Fruit fly (Drosophila melanogaster) whole organism, embryonic: ENCODE data around the gene CG18473.
A peak's percentile ranks its signal among the peaks of the same experiment; 100 is the strongest.

ENCODE experiments used
- Atf6 ChIP-seq: fragments of 200-800 bp; sonication (Bioruptor generic); IDR thresholded peaks from 2 replicates; pipeline ENCODE4 v1.3.6; 2022; ENCODE audit warnings: missing biosample characterization, missing genetic modification characterization
- CG1024 ChIP-seq: fragments of 200-800 bp; sonication (Bioruptor generic); IDR thresholded peaks from 2 replicates; pipeline ENCODE4 v1.3.6; 2022; ENCODE audit warnings: missing biosample characterization, missing genetic modification characterization
- CG13287 ChIP-seq: fragments of 200-800 bp; sonication (Bioruptor generic); IDR thresholded peaks from 2 replicates; pipeline ENCODE4 v1.3.6; 2022; ENCODE audit warnings: missing biosample characterization, missing genetic modification characterization; ENCODE audit not compliant: partially characterized antibody
- CG15601 ChIP-seq: fragments of 200-800 bp; sonication (Bioruptor generic); optimal IDR thresholded peaks from 3 replicates; lab custom pipeline; 2019; ENCODE audit warnings: missing biosample characterization, mild to moderate bottlenecking, missing genetic modification characterization, moderate library complexity
- CG17186 ChIP-seq: fragments of 200-800 bp; sonication (Bioruptor generic); optimal IDR thresholded peaks from 3 replicates; lab custom pipeline; 2017; ENCODE audit warnings: missing biosample characterization, missing genetic modification reagents, missing genetic modification characterization
- CG17359 ChIP-seq: fragments of 200-800 bp; sonication (Bioruptor generic); optimal IDR thresholded peaks from 3 replicates; lab custom pipeline; 2018; ENCODE audit warnings: missing biosample characterization, mild to moderate bottlenecking, missing genetic modification characterization, moderate library complexity
- CG17361 ChIP-seq: fragments of 200-800 bp; sonication (Bioruptor generic); IDR thresholded peaks from 3 replicates; pipeline ENCODE4 v1.3.6; 2022; ENCODE audit warnings: missing biosample characterization, missing genetic modification characterization
- CG17829 ChIP-seq: fragments of 200-800 bp; optimal IDR thresholded peaks from 2 replicates; lab custom pipeline; 2019; ENCODE audit warnings: missing biosample characterization, mild to moderate bottlenecking, missing genetic modification characterization, moderate library complexity
- CG2116 ChIP-seq: fragments of 200-800 bp; sonication (Bioruptor generic); optimal IDR thresholded peaks from 3 replicates; lab custom pipeline; 2018; ENCODE audit warnings: missing biosample characterization, mild to moderate bottlenecking, missing genetic modification characterization
- CG3847 ChIP-seq: fragments of 200-800 bp; sonication (Bioruptor generic); IDR thresholded peaks from 2 replicates; pipeline ENCODE4 v1.3.6; 2022; ENCODE audit warnings: missing biosample characterization, missing genetic modification characterization
- CG6854 ChIP-seq: fragments of 200-800 bp; sonication (Bioruptor generic); optimal IDR thresholded peaks from 3 replicates; lab custom pipeline; 2017; ENCODE audit warnings: missing biosample characterization, mild to moderate bottlenecking, missing genetic modification characterization
- CG8290 ChIP-seq, 3 experiments: fragments of 200-800 bp; sonication (Bioruptor generic); optimal IDR thresholded peaks; 2 replicates each; lab custom pipeline; 2016 to 2019; ENCODE audit warnings: missing biosample characterization in 3 of 3, missing genetic modification characterization in 3 of 3, mild to moderate bottlenecking in 2 of 3, moderate library complexity in 1 of 3
- CG8388 ChIP-seq: fragments of 200-800 bp; sonication (Bioruptor generic); optimal IDR thresholded peaks from 2 replicates; lab custom pipeline; 2019; ENCODE audit warnings: missing biosample characterization, mild to moderate bottlenecking, missing genetic modification characterization, moderate library complexity
- CG9797 ChIP-seq: fragments of 200-800 bp; sonication (Bioruptor generic); optimal IDR thresholded peaks from 3 replicates; lab custom pipeline; 2018; ENCODE audit warnings: missing biosample characterization, mild to moderate bottlenecking, missing genetic modification characterization
- Deaf1 ChIP-seq: fragments of 200-800 bp; optimal IDR thresholded peaks from 3 replicates; lab custom pipeline; 2019; ENCODE audit warnings: missing biosample characterization, mild to moderate bottlenecking, missing genetic modification characterization, moderate library complexity
- Dp ChIP-seq: fragments of 200-800 bp; sonication (Bioruptor generic); optimal IDR thresholded peaks from 2 replicates; lab custom pipeline; 2018; ENCODE audit warnings: missing biosample characterization, mild to moderate bottlenecking, missing genetic modification characterization, moderate library complexity
- Dref ChIP-seq: fragments of 200-800 bp; sonication (Bioruptor generic); IDR thresholded peaks from 2 replicates; pipeline ENCODE4 v1.3.6; 2022; ENCODE audit warnings: missing biosample characterization, missing genetic modification characterization
- E2f1 ChIP-seq: fragments of 200-800 bp; sonication (Bioruptor generic); IDR thresholded peaks from 2 replicates; pipeline ENCODE4 v1.3.6; 2022; ENCODE audit warnings: missing biosample characterization, missing genetic modification characterization
- Eip74EF ChIP-seq, 2 experiments: fragments of 200-800 bp in 1 of 2; fragments of >200 bp in 1 of 2; sonication (Bioruptor generic) in 1 of 2; optimal IDR thresholded peaks; 2 replicates each; lab custom pipeline; 2017 to 2019; ENCODE audit warnings: missing biosample characterization in 2 of 2, missing genetic modification characterization in 2 of 2, mild to moderate bottlenecking in 1 of 2, moderate library complexity in 1 of 2
- Ets65A ChIP-seq: fragments of 200-800 bp; sonication (Bioruptor generic); peaks from one replicate; lab custom pipeline; 2016; ENCODE audit warnings: missing biosample characterization, missing genetic modification characterization
- Ets97D ChIP-seq: fragments of 200-800 bp; sonication (Bioruptor generic); optimal IDR thresholded peaks from 3 replicates; lab custom pipeline; 2016; ENCODE audit warnings: missing biosample characterization, missing genetic modification characterization
- Fer2 ChIP-seq: fragments of 200-800 bp; sonication (Bioruptor generic); optimal IDR thresholded peaks from 2 replicates; lab custom pipeline; 2018; ENCODE audit warnings: missing biosample characterization, mild to moderate bottlenecking, missing genetic modification characterization, moderate library complexity
- GATAe ChIP-seq: fragments of 200-800 bp; sonication (Bioruptor generic); conservative IDR thresholded peaks from 2 replicates; pipeline ENCODE4 v1.3.6; 2022; ENCODE audit warnings: missing biosample characterization, missing genetic modification characterization
- Gsc ChIP-seq: fragments of 200-800 bp; sonication (Bioruptor generic); IDR thresholded peaks from 2 replicates; pipeline ENCODE4 v1.3.6; 2022; ENCODE audit warnings: missing biosample characterization, missing genetic modification characterization
- HmgD ChIP-seq: fragments of 200-800 bp; sonication (Bioruptor generic); optimal IDR thresholded peaks from 3 replicates; lab custom pipeline; 2016; ENCODE audit warnings: missing biosample characterization, missing genetic modification characterization
- NFAT ChIP-seq: fragments of 200-800 bp; sonication (Bioruptor generic); IDR thresholded peaks from 2 replicates; pipeline ENCODE4 v1.3.6; 2022; ENCODE audit warnings: missing biosample characterization, missing genetic modification characterization
- Opbp ChIP-seq: fragments of 200-800 bp; sonication (Bioruptor generic); IDR thresholded peaks from 3 replicates; pipeline ENCODE4 v1.3.6; 2022; ENCODE audit warnings: missing biosample characterization, missing genetic modification characterization; ENCODE audit not compliant: partially characterized antibody
- Sry-δ ChIP-seq: fragments of 200-800 bp; sonication (Bioruptor generic); optimal IDR thresholded peaks from 2 replicates; lab custom pipeline; 2016; ENCODE audit warnings: missing biosample characterization, missing genetic modification characterization
- Trl ChIP-seq, 3 experiments: fragments of >200 bp in 2 of 3; fragments of 200-800 bp in 1 of 3; sonication (Bioruptor generic) in 1 of 3; optimal IDR thresholded peaks; 2 replicates in 1 of 3; 3 replicates in 2 of 3; lab custom pipeline; 2016 to 2017; ENCODE audit warnings: missing biosample characterization in 1 of 3, missing genetic modification characterization in 1 of 3
- bab2 ChIP-seq: fragments of 200-800 bp; sonication (Bioruptor generic); optimal IDR thresholded peaks from 2 replicates; lab custom pipeline; 2016; ENCODE audit warnings: missing biosample characterization, missing genetic modification characterization
- cad ChIP-seq: fragments of >200 bp; optimal IDR thresholded peaks from 2 replicates; lab custom pipeline; 2017; ENCODE audit warnings: missing biosample characterization, missing genetic modification characterization
- cato ChIP-seq: fragments of 200-800 bp; sonication (Bioruptor generic); optimal IDR thresholded peaks from 2 replicates; lab custom pipeline; 2016; ENCODE audit warnings: missing biosample characterization, missing genetic modification characterization, borderline replicate concordance
- gem ChIP-seq: fragments of 200-800 bp; sonication (Bioruptor generic); optimal IDR thresholded peaks from 2 replicates; lab custom pipeline; 2019; ENCODE audit warnings: missing biosample characterization, mild to moderate bottlenecking, missing genetic modification characterization, moderate library complexity
- gro ChIP-seq: fragments of 200-800 bp; sonication (Bioruptor generic); optimal IDR thresholded peaks from 2 replicates; lab custom pipeline; 2016; ENCODE audit warnings: missing biosample characterization, missing genetic modification characterization
- gsb-n ChIP-seq: fragments of 200-800 bp; sonication (Bioruptor generic); optimal IDR thresholded peaks from 3 replicates; lab custom pipeline; 2018; ENCODE audit warnings: missing biosample characterization, mild to moderate bottlenecking, missing genetic modification characterization
- kni ChIP-seq: fragments of 200-800 bp; sonication (Bioruptor generic); optimal IDR thresholded peaks from 3 replicates; lab custom pipeline; 2017; ENCODE audit warnings: mild to moderate bottlenecking, missing biosample characterization, missing genetic modification reagents, missing genetic modification characterization
- knrl ChIP-seq: fragments of 200-800 bp; sonication (Bioruptor generic); IDR thresholded peaks from 3 replicates; pipeline ENCODE4 v1.3.6; 2022; ENCODE audit warnings: missing biosample characterization, missing genetic modification characterization; ENCODE audit not compliant: partially characterized antibody
- nmo ChIP-seq: fragments of 200-800 bp; sonication (Bioruptor generic); optimal IDR thresholded peaks from 2 replicates; lab custom pipeline; 2018; ENCODE audit warnings: missing biosample characterization, mild to moderate bottlenecking, missing genetic modification characterization, moderate library complexity
- nom ChIP-seq: fragments of 200-800 bp; sonication (Bioruptor generic); optimal IDR thresholded peaks from 2 replicates; lab custom pipeline; 2017; ENCODE audit warnings: missing biosample characterization, missing genetic modification characterization, mild to moderate bottlenecking, moderate library complexity, missing genetic modification reagents
- onecut ChIP-seq: fragments of 200-800 bp; sonication (Bioruptor generic); IDR thresholded peaks from 2 replicates; pipeline ENCODE4 v1.3.6; 2022; ENCODE audit warnings: missing biosample characterization, missing genetic modification characterization
- phol ChIP-seq: fragments of 200-800 bp; sonication (Bioruptor generic); optimal IDR thresholded peaks from 3 replicates; lab custom pipeline; 2018; ENCODE audit warnings: missing biosample characterization, mild to moderate bottlenecking, missing genetic modification characterization, moderate library complexity
- pita ChIP-seq: fragments of 200-800 bp; sonication (Bioruptor generic); optimal IDR thresholded peaks from 2 replicates; lab custom pipeline; 2017; ENCODE audit warnings: missing biosample characterization, mild to moderate bottlenecking, missing genetic modification characterization
- prd ChIP-seq, 3 experiments: fragments of >200 bp in 2 of 3; fragments of 200-800 bp in 1 of 3; sonication (Bioruptor generic) in 1 of 3; optimal IDR thresholded peaks in 2 of 3; IDR thresholded peaks in 1 of 3; 2 replicates in 2 of 3; 3 replicates in 1 of 3; pipeline versions ENCODE4 v1.3.6 to Lab custom; 2017 to 2022; ENCODE audit warnings: missing biosample characterization in 1 of 3, missing genetic modification characterization in 1 of 3
- pzg ChIP-seq: fragments of 200-800 bp; sonication (Bioruptor generic); optimal IDR thresholded peaks from 3 replicates; lab custom pipeline; 2018; ENCODE audit warnings: missing biosample characterization, mild to moderate bottlenecking, missing genetic modification characterization, moderate library complexity
- slbo ChIP-seq: fragments of 200-800 bp; sonication (Bioruptor generic); IDR thresholded peaks from 2 replicates; pipeline ENCODE4 v1.3.6; 2022; ENCODE audit warnings: missing biosample characterization, missing genetic modification characterization
- so ChIP-seq: fragments of 200-800 bp; sonication (Bioruptor generic); IDR thresholded peaks from 3 replicates; pipeline ENCODE4 v1.3.6; 2022; ENCODE audit warnings: missing biosample characterization, missing genetic modification characterization
- stwl ChIP-seq: fragments of 200-800 bp; sonication (Bioruptor generic); optimal IDR thresholded peaks from 3 replicates; lab custom pipeline; 2018; ENCODE audit warnings: missing biosample characterization, mild to moderate bottlenecking, missing genetic modification characterization, moderate library complexity
- tap ChIP-seq: fragments of 200-800 bp; optimal IDR thresholded peaks from 3 replicates; lab custom pipeline; 2019; ENCODE audit warnings: missing biosample characterization, mild to moderate bottlenecking, missing genetic modification characterization, moderate library complexity
- yki ChIP-seq: fragments of >200 bp; optimal IDR thresholded peaks from 3 replicates; lab custom pipeline; 2018

Gene CG18473

dm6 chr3R:9328812-9329211 lies 34.3 kb upstream of the CG18473 start (continued):
- TF ChIP-seq prd (optimal IDR thresholded peaks at IDR 0.05; lab: Kevin White, UChicago), result no peak
- TF ChIP-seq prd (GFP tag; IDR thresholded peaks at IDR 0.05; lab: Robert Waterston, UW), result peak; percentile 65; the same call in 2 of the 3 replicates
- TF ChIP-seq Dref (GFP tag; lab: Robert Waterston, UW), result peak; percentile 36; the same call in 1 of the 2 replicates
- TF ChIP-seq pita (GFP tag; lab: Kevin White, UChicago), result peak; percentile 4
- peak; percentile 24; the same call in 1 of the 2 replicates for TF ChIP-seq slbo (GFP tag; lab: Robert Waterston, UW)
- TF ChIP-seq Dp (GFP tag; lab: Kevin White, UChicago), result peak; percentile 87
- TF ChIP-seq CG2116 (GFP tag; lab: Kevin White, UChicago), result peak; percentile 14
- TF ChIP-seq HmgD (GFP tag; lab: Kevin White, UChicago), result peak; percentile 80
- TF ChIP-seq Fer2, result no peak
- TF ChIP-seq Ets97D, result peak; percentile 54
- no peak for TF ChIP-seq Gsc (GFP tag; lab: Robert Waterston, UW)
- peak; percentile 82 for TF ChIP-seq stwl (tag; lab: Kevin White, UChicago)
- TF ChIP-seq kni (GFP tag; lab: Kevin White, UChicago), result no peak
- no peak for TF ChIP-seq gro
- peak; percentile 17 for TF ChIP-seq yki (lab: Kevin White, UChicago)
- TF ChIP-seq CG17829 (tag; lab: Kevin White, UChicago), result peak; percentile 11
- no peak for TF ChIP-seq so (GFP tag; lab: Robert Waterston, UW)
- TF ChIP-seq CG9797 (GFP tag; lab: Kevin White, UChicago), result no peak
- peak; percentile 65; the same call in 2 of the 3 replicates for TF ChIP-seq Opbp (GFP tag; lab: Robert Waterston, UW)
- TF ChIP-seq CG13287, result peak; percentile 11; the same call in 1 of the 2 replicates
- TF ChIP-seq Trl (optimal IDR thresholded peaks at IDR 0.05; lab: Kevin White, UChicago), result no peak
- TF ChIP-seq Trl (GFP tag; optimal IDR thresholded peaks at IDR 0.05; lab: Kevin White, UChicago), result no peak
- no peak for TF ChIP-seq onecut (GFP tag; lab: Robert Waterston, UW)
- TF ChIP-seq gsb-n, result peak; percentile 67
- peak; percentile 92 for TF ChIP-seq cad (GFP tag; lab: Kevin White, UChicago)
- peak in 1 of 2 experiments; percentile 90 for TF ChIP-seq Eip74EF (GFP tag; optimal IDR thresholded peaks at IDR 0.05; lab: Kevin White, UChicago)
- TF ChIP-seq CG6854, result peak; percentile 69
- TF ChIP-seq GATAe (GFP tag; lab: Robert Waterston, UW), result peak; percentile 38
- peak; percentile 30 for TF ChIP-seq pzg (GFP tag; lab: Kevin White, UChicago)
- TF ChIP-seq phol (tag; lab: Kevin White, UChicago), result peak; percentile 23
- TF ChIP-seq CG17361 (GFP tag; lab: Robert Waterston, UW), result no peak
- peak; percentile 67 for TF ChIP-seq E2f1 (GFP tag; lab: Robert Waterston, UW)
- no peak for TF ChIP-seq cato (GFP tag; lab: Kevin White, UChicago)
- no peak for TF ChIP-seq CG17359 (tag; lab: Kevin White, UChicago)
- TF ChIP-seq CG8290 (GFP tag; optimal IDR thresholded peaks at IDR 0.05; lab: Kevin White, UChicago), result peak; percentile 48
- TF ChIP-seq CG8290 (tag; optimal IDR thresholded peaks at IDR 0.05; lab: Kevin White, UChicago), result peak in 1 of 2 experiments; percentile 67
- peak; percentile 53 for TF ChIP-seq Ets65A (GFP tag; lab: Kevin White, UChicago)
- no peak for TF ChIP-seq CG17186 (GFP tag; lab: Kevin White, UChicago)
- no peak for TF ChIP-seq tap
- no peak for TF ChIP-seq CG1024
- TF ChIP-seq CG15601 (tag; lab: Kevin White, UChicago), result peak; percentile 47
- TF ChIP-seq nom (GFP tag; lab: Kevin White, UChicago), result no peak
- TF ChIP-seq nmo (GFP tag; lab: Kevin White, UChicago), result peak; percentile 43
- TF ChIP-seq bab2 (GFP tag; lab: Kevin White, UChicago), result no peak
- TF ChIP-seq knrl (GFP tag; lab: Robert Waterston, UW), result peak; percentile 72; the same call in 2 of the 3 replicates
- TF ChIP-seq CG3847 (GFP tag; lab: Robert Waterston, UW), result no peak
- no peak for TF ChIP-seq gem (tag; lab: Kevin White, UChicago)
- TF ChIP-seq Atf6 (GFP tag; lab: Robert Waterston, UW), result no peak
- TF ChIP-seq Sry-δ (GFP tag; lab: Kevin White, UChicago), result peak; percentile 0
- peak; percentile 39; the same call in 1 of the 2 replicates for TF ChIP-seq NFAT
- peak; percentile 76 for TF ChIP-seq Deaf1 (tag; lab: Kevin White, UChicago)
- no peak for TF ChIP-seq CG8388
